Worm (Caenorhabditis elegans) whole organism, L4/young adult: ENCODE measurements around the gene lin-25.

Experiments
- W03F9.2 ChIP-seq: fragments of 150-350 bp; optimal IDR thresholded peaks from 2 replicates; lab custom pipeline; 2014; ENCODE audit warnings: missing biosample characterization, missing genetic modification characterization
- dao-5 ChIP-seq: sonication (generic microtip); optimal IDR thresholded peaks from 2 replicates; lab custom pipeline; 2016; ENCODE audit warnings: missing genotype, missing genetic modification characterization, moderate library complexity, missing compliant biosample characterization
- him-1 ChIP-seq: sonication (generic microtip); optimal IDR thresholded peaks from 2 replicates; lab custom pipeline; 2016; ENCODE audit warnings: missing genotype, missing genetic modification reagents, missing genetic modification characterization, missing compliant biosample characterization

The lin-25 gene

ce11 chrV:12649636-12650035 lies at the start of gene lin-25:
lin-25 (plus strand) TSS chrV:12649925.
- TF ChIP-seq him-1 (tag; lab: Kevin White, UChicago) (no peak), W03F9.2 (peak; percentile 50)

ce11 chrV:12601835-12602234 lies 47.9 kb upstream of the lin-25 start:
- no peak for TF ChIP-seq dao-5
- TF ChIP-seq him-1 (tag; lab: Kevin White, UChicago) = no peak
- TF ChIP-seq W03F9.2 = no peak

- TF ChIP-seq W03F9.2 (no peak), dao-5 (no peak), him-1 (tag; lab: Kevin White, UChicago) (no peak)
Measured at ce11 chrV:12607113-12607512, 42.6 kb upstream of the lin-25 start, which contains the start of gene erg-28. erg-28 (plus strand) TSS chrV:12607413.

- TF ChIP-seq dao-5 = no peak
Measured at ce11 chrV:12608857-12609256, 40.9 kb upstream of the lin-25 start, which contains the start of gene ZC116.5. ZC116.5 (minus strand) TSS chrV:12608957.

ce11 chrV:12609526-12609925 lies 40.2 kb upstream of the lin-25 start, which contains the start of gene ZC116.1:
ZC116.1 (plus strand) TSS chrV:12609826.
- TF ChIP-seq dao-5 (no peak), W03F9.2 (no peak), him-1 (tag; lab: Kevin White, UChicago) (no peak)

ce11 chrV:12611029-12611428 lies 38.7 kb upstream of the lin-25 start, which contains the start of gene cubn-1:
cubn-1 (plus strand) TSS chrV:12611329.
- TF ChIP-seq W03F9.2 (no peak), him-1 (tag; lab: Kevin White, UChicago) (no peak), dao-5 (no peak)

ce11 chrV:12612118-12612517 lies 37.6 kb upstream of the lin-25 start, which contains the start of gene cyc-2.2:
cyc-2.2 (minus strand) TSS chrV:12612218.
- no peak for TF ChIP-seq him-1 (tag; lab: Kevin White, UChicago)
- TF ChIP-seq dao-5 = no peak
- no peak for TF ChIP-seq W03F9.2

ce11 chrV:12624371-12624770 lies 25.4 kb upstream of the lin-25 start, which contains the start of gene F56H9.9:
F56H9.9 (minus strand) TSS chrV:12624471.
- no peak for TF ChIP-seq him-1 (tag; lab: Kevin White, UChicago)
- no peak for TF ChIP-seq dao-5
- TF ChIP-seq W03F9.2 = no peak

- TF ChIP-seq him-1 (tag; lab: Kevin White, UChicago) = no peak
- TF ChIP-seq W03F9.2 = no peak
- no peak for TF ChIP-seq dao-5
Measured at ce11 chrV:12629743-12630142, 20.0 kb upstream of the lin-25 start, which contains the start of gene F56H9.6. F56H9.6 (minus strand) TSS chrV:12629843.

- TF ChIP-seq dao-5 (no peak), him-1 (tag; lab: Kevin White, UChicago) (no peak), W03F9.2 (no peak)
Measured at ce11 chrV:12632048-12632447, 17.7 kb upstream of the lin-25 start, which contains the start of gene srx-113. srx-113 (minus strand) TSS chrV:12632148.

ce11 chrV:12633046-12633445 lies 16.7 kb upstream of the lin-25 start:
- no peak for TF ChIP-seq dao-5
- no peak for TF ChIP-seq W03F9.2
- TF ChIP-seq him-1 (tag; lab: Kevin White, UChicago) = no peak

ce11 chrV:12634050-12634449 lies 15.7 kb upstream of the lin-25 start:
- TF ChIP-seq W03F9.2 = no peak

ce11 chrV:12634746-12635145 lies 15.0 kb upstream of the lin-25 start:
- TF ChIP-seq dao-5 (no peak), W03F9.2 (no peak), him-1 (tag; lab: Kevin White, UChicago) (no peak)

ce11 chrV:12635218-12635617 lies 14.5 kb upstream of the lin-25 start:
- no peak for TF ChIP-seq him-1 (tag; lab: Kevin White, UChicago)
- TF ChIP-seq dao-5 = no peak
- no peak for TF ChIP-seq W03F9.2

ce11 chrV:12636248-12636647 lies 13.5 kb upstream of the lin-25 start:
- no peak for TF ChIP-seq dao-5
- no peak for TF ChIP-seq W03F9.2

- TF ChIP-seq W03F9.2 (no peak), him-1 (tag; lab: Kevin White, UChicago) (no peak), dao-5 (no peak)
Measured at ce11 chrV:12637238-12637690, 12.5 kb upstream of the lin-25 start, which contains the start of gene F56H9.2. F56H9.2 (plus strand) TSS chrV:12637663.
